Fruit fly (Drosophila melanogaster): ENCODE measurements around the gene CG9121.

Gene CG9121

dm6 chr2L:5070797-5071579, 20.1 kb upstream of the CG9121 start, which contains the start of gene RpL37A (continued):
- peak; percentile 99 for TF ChIP-seq Med (GFP tag)
- TF ChIP-seq CG5953 (GFP tag; IDR thresholded peaks at IDR 0.05), result peak; percentile 69
- peak; percentile 62; the same call in 1 of the 2 replicates for TF ChIP-seq rib (GFP tag; IDR thresholded peaks at IDR 0.05)
- no peak for TF ChIP-seq Dll (GFP tag; IDR thresholded peaks at IDR 0.05; ENCODE audit: partially characterized antibody)
- TF ChIP-seq Jarid2 (GFP tag; optimal IDR thresholded peaks at IDR 0.05), result peak; percentile 80
- no peak for TF ChIP-seq prd (optimal IDR thresholded peaks at IDR 0.05)
- TF ChIP-seq prd (GFP tag; IDR thresholded peaks at IDR 0.05), result no peak; the same call in 2 of the 3 replicates
- TF ChIP-seq ken (GFP tag; IDR thresholded peaks at IDR 0.05), result peak; percentile 82
- peak; percentile 49 for TF ChIP-seq trh (GFP tag; optimal IDR thresholded peaks at IDR 0.05)
- TF ChIP-seq nmo (GFP tag; optimal IDR thresholded peaks at IDR 0.05), result peak; percentile 81
- peak; percentile 61 for TF ChIP-seq tin (GFP tag; optimal IDR thresholded peaks at IDR 0.05)
- peak; percentile 59; the same call in 1 of the 3 replicates for TF ChIP-seq C15 (GFP tag; IDR thresholded peaks at IDR 0.05)
- TF ChIP-seq CG8290 (GFP tag; optimal IDR thresholded peaks at IDR 0.05), result peak; percentile 86
- peak; percentile 81 to 89 for TF ChIP-seq CG8290 (tag; optimal IDR thresholded peaks at IDR 0.05)
- TF ChIP-seq CG16813 (GFP tag; IDR thresholded peaks at IDR 0.05; ENCODE audit: partially characterized antibody), result no peak
- peak; percentile 39 for TF ChIP-seq lbe (GFP tag; optimal IDR thresholded peaks at IDR 0.05)
- peak; percentile 63 for TF ChIP-seq CG12155 (GFP tag; optimal IDR thresholded peaks at IDR 0.05)
- peak; percentile 78 for TF ChIP-seq CG1233 (GFP tag; optimal IDR thresholded peaks at IDR 0.05)
- TF ChIP-seq CG12104 (GFP tag; optimal IDR thresholded peaks at IDR 0.05), result peak; percentile 87
- peak; percentile 84; the same call in 2 of the 3 replicates for TF ChIP-seq CG34422 (GFP tag; IDR thresholded peaks at IDR 0.05)
- TF ChIP-seq chif (GFP tag; optimal IDR thresholded peaks at IDR 0.05), result peak; percentile 3 to 64
- peak; percentile 67 for TF ChIP-seq CG10147 (GFP tag; optimal IDR thresholded peaks at IDR 0.05)
- no peak; the same call in 1 of the 2 replicates for TF ChIP-seq CG32772 (GFP tag; IDR thresholded peaks at IDR 0.05)
- TF ChIP-seq CG9727 (GFP tag; optimal IDR thresholded peaks at IDR 0.05), result peak; percentile 91
- TF ChIP-seq slbo (GFP tag; IDR thresholded peaks at IDR 0.05), result peak; percentile 61
- TF ChIP-seq Atf3 (GFP tag; optimal IDR thresholded peaks at IDR 0.05), result no peak
- no peak for TF ChIP-seq wor (GFP tag; IDR thresholded peaks at IDR 0.05)
- peak; percentile 69 for TF ChIP-seq CG30403 (GFP tag; optimal IDR thresholded peaks at IDR 0.05)
- TF ChIP-seq CG16779 (GFP tag; IDR thresholded peaks at IDR 0.05), result no peak
- TF ChIP-seq Ssrp (tag; optimal IDR thresholded peaks at IDR 0.05), result peak; percentile 55
- TF ChIP-seq CG32532 (GFP tag; IDR thresholded peaks at IDR 0.05), result peak; percentile 84
- TF ChIP-seq CG17568 (GFP tag; optimal IDR thresholded peaks at IDR 0.05), result peak; percentile 81
- TF ChIP-seq CG15479 (GFP tag; optimal IDR thresholded peaks at IDR 0.05), result no peak
- TF ChIP-seq Max (GFP tag; optimal IDR thresholded peaks at IDR 0.05), result peak; percentile 86
- peak; percentile 94 for TF ChIP-seq pzg (GFP tag; optimal IDR thresholded peaks at IDR 0.05)
- peak; percentile 92 for TF ChIP-seq Lhr (GFP tag; optimal IDR thresholded peaks at IDR 0.05)
- peak; percentile 68 for TF ChIP-seq Nf-YB (GFP tag; optimal IDR thresholded peaks at IDR 0.05)
- peak; percentile 70 for TF ChIP-seq CG9817 (tag; optimal IDR thresholded peaks at IDR 0.05)
- no peak for TF ChIP-seq Drgx (GFP tag; IDR thresholded peaks at IDR 0.05)
- TF ChIP-seq gsb-n (tag; optimal IDR thresholded peaks at IDR 0.05), result peak; percentile 70
- no peak for TF ChIP-seq abd-A (tag; optimal IDR thresholded peaks at IDR 0.05)
- peak; percentile 86 for TF ChIP-seq Vsx1 (GFP tag; optimal IDR thresholded peaks at IDR 0.05)
- TF ChIP-seq CG18619 (GFP tag; optimal IDR thresholded peaks at IDR 0.05), result peak; percentile 81
- TF ChIP-seq CG2116 (GFP tag; optimal IDR thresholded peaks at IDR 0.05), result peak; percentile 86
- peak; percentile 74 for TF ChIP-seq CG2678 (tag; optimal IDR thresholded peaks at IDR 0.05)
- peak; percentile 4 for TF ChIP-seq pros (GFP tag; optimal IDR thresholded peaks at IDR 0.05)
- TF ChIP-seq grn (GFP tag; optimal IDR thresholded peaks at IDR 0.05), result peak; percentile 77
- TF ChIP-seq Hr51 (GFP tag; optimal IDR thresholded peaks at IDR 0.05), result peak; percentile 58 to 81
- TF ChIP-seq tll (GFP tag; optimal IDR thresholded peaks at IDR 0.05), result no peak

Measured in whole organism, embryonic.